Worm (Caenorhabditis elegans) whole organism, late embryonic: ENCODE data around the gene nduf-9.

Experiments used
- C08G9.2 ChIP-seq: sonication (generic microtip); optimal IDR thresholded peaks from 2 replicates; lab custom pipeline; 2016; ENCODE audit warnings: mild to moderate bottlenecking, missing genetic modification characterization, moderate library complexity, missing compliant biosample characterization
- C38D4.7 ChIP-seq: fragments of 200-800 bp; sonication (Bioruptor generic); optimal IDR thresholded peaks from 2 replicates; lab custom pipeline; 2018; ENCODE audit warnings: mild to moderate bottlenecking, missing genetic modification characterization, moderate library complexity, missing compliant biosample characterization
- F13H6.1 ChIP-seq: sonication (generic microtip); optimal IDR thresholded peaks from 2 replicates; lab custom pipeline; 2016; ENCODE audit warnings: missing genetic modification characterization, missing compliant biosample characterization
- T23F11.4 ChIP-seq: fragments of 200-800 bp; sonication (Bioruptor generic); optimal IDR thresholded peaks from 2 replicates; lab custom pipeline; 2018; ENCODE audit warnings: mild to moderate bottlenecking, missing genetic modification characterization, missing compliant biosample characterization
- ahr-1 ChIP-seq: sonication (generic microtip); optimal IDR thresholded peaks from 2 replicates; lab custom pipeline; 2016; ENCODE audit warnings: missing genetic modification characterization, missing compliant biosample characterization
- ama-1 ChIP-seq: fragments of 150-350 bp; optimal IDR thresholded peaks from 2 replicates; lab custom pipeline; 2014
- ceh-2 ChIP-seq: sonication (generic microtip); optimal IDR thresholded peaks from 2 replicates; lab custom pipeline; 2016; ENCODE audit warnings: missing genotype, missing genetic modification characterization, missing compliant biosample characterization
- ceh-22 ChIP-seq: sonication (generic microtip); optimal IDR thresholded peaks from 2 replicates; lab custom pipeline; 2017; ENCODE audit warnings: missing biosample characterization, missing genetic modification characterization
- ceh-24 ChIP-seq: sonication (generic microtip); optimal IDR thresholded peaks from 2 replicates; lab custom pipeline; 2016; ENCODE audit warnings: mild to moderate bottlenecking, missing genetic modification characterization, missing compliant biosample characterization
- ceh-34 ChIP-seq: sonication (generic microtip); optimal IDR thresholded peaks from 2 replicates; lab custom pipeline; 2016; ENCODE audit warnings: mild to moderate bottlenecking, missing genetic modification characterization, missing compliant biosample characterization
- ceh-48 ChIP-seq: sonication (generic microtip); optimal IDR thresholded peaks from 2 replicates; lab custom pipeline; 2016; ENCODE audit warnings: missing genetic modification characterization, inconsistent platforms, missing compliant biosample characterization
- ceh-9 ChIP-seq: sonication (generic microtip); optimal IDR thresholded peaks from 2 replicates; lab custom pipeline; 2016; ENCODE audit warnings: mild to moderate bottlenecking, missing genetic modification characterization, inconsistent platforms, missing compliant biosample characterization
- dve-1 ChIP-seq: sonication (generic microtip); optimal IDR thresholded peaks from 2 replicates; lab custom pipeline; 2017; ENCODE audit warnings: antibody characterized with exemption, mild to moderate bottlenecking, missing genetic modification characterization, missing compliant biosample characterization
- elt-2 ChIP-seq: sonication (generic microtip); optimal IDR thresholded peaks from 2 replicates; lab custom pipeline; 2016; ENCODE audit warnings: missing genetic modification reagents, missing genetic modification characterization, missing compliant biosample characterization
- elt-4 ChIP-seq: sonication (generic microtip); optimal IDR thresholded peaks from 2 replicates; lab custom pipeline; 2016; ENCODE audit warnings: missing genetic modification characterization, missing compliant biosample characterization
- ets-4 ChIP-seq: sonication (generic microtip); optimal IDR thresholded peaks from 2 replicates; lab custom pipeline; 2016; ENCODE audit warnings: missing genetic modification characterization, missing compliant biosample characterization
- eyg-1 ChIP-seq: sonication (generic microtip); optimal IDR thresholded peaks from 2 replicates; lab custom pipeline; 2016; ENCODE audit warnings: missing genotype, missing genetic modification characterization, missing compliant biosample characterization
- fax-1 ChIP-seq: sonication (generic microtip); optimal IDR thresholded peaks from 2 replicates; lab custom pipeline; 2016; ENCODE audit warnings: missing genotype, missing genetic modification characterization, missing compliant biosample characterization
- fkh-10 ChIP-seq: fragments of 150-350 bp; optimal IDR thresholded peaks from 2 replicates; lab custom pipeline; 2014; ENCODE audit warnings: missing biosample characterization, missing genetic modification reagents, missing genetic modification characterization
- fkh-6 ChIP-seq: sonication (generic microtip); optimal IDR thresholded peaks from 2 replicates; lab custom pipeline; 2016; ENCODE audit warnings: missing genetic modification characterization, missing compliant biosample characterization
- hlh-13 ChIP-seq: fragments of 200-800 bp; sonication (Bioruptor generic); optimal IDR thresholded peaks from 2 replicates; lab custom pipeline; 2018; ENCODE audit warnings: mild to moderate bottlenecking, missing genetic modification characterization, missing compliant biosample characterization
- hlh-15 ChIP-seq: sonication (generic microtip); optimal IDR thresholded peaks from 2 replicates; lab custom pipeline; 2016; ENCODE audit warnings: missing genetic modification characterization, missing compliant biosample characterization
- hlh-30 ChIP-seq: sonication (generic microtip); optimal IDR thresholded peaks from 2 replicates; lab custom pipeline; 2017; ENCODE audit warnings: antibody characterized with exemption, missing genetic modification characterization, missing compliant biosample characterization; ENCODE audit not compliant: insufficient read depth
- hlh-8 ChIP-seq: sonication (generic microtip); optimal IDR thresholded peaks from 2 replicates; lab custom pipeline; 2016; ENCODE audit warnings: missing genotype, missing genetic modification characterization, missing compliant biosample characterization
- lin-11 ChIP-seq: fragments of 200-800 bp; sonication (Bioruptor generic); optimal IDR thresholded peaks from 2 replicates; lab custom pipeline; 2018; ENCODE audit warnings: mild to moderate bottlenecking, missing genetic modification characterization, missing compliant biosample characterization
- madf-2 ChIP-seq: sonication (generic microtip); optimal IDR thresholded peaks from 2 replicates; lab custom pipeline; 2017; ENCODE audit warnings: missing genetic modification characterization, missing compliant biosample characterization
- nfya-1 ChIP-seq: sonication (generic microtip); optimal IDR thresholded peaks from 2 replicates; lab custom pipeline; 2017; ENCODE audit warnings: missing genetic modification characterization, mild to moderate bottlenecking, missing compliant biosample characterization, antibody characterized with exemption, moderate library complexity
- npax-4 ChIP-seq: sonication (generic microtip); optimal IDR thresholded peaks from 2 replicates; lab custom pipeline; 2016; ENCODE audit warnings: missing genetic modification characterization, missing compliant biosample characterization
- pag-3 ChIP-seq: sonication (generic microtip); optimal IDR thresholded peaks from 2 replicates; lab custom pipeline; 2016; ENCODE audit warnings: missing compliant biosample characterization, missing genetic modification characterization, borderline replicate concordance
- pat-9 ChIP-seq: fragments of 200-800 bp; sonication (Bioruptor generic); optimal IDR thresholded peaks from 2 replicates; lab custom pipeline; 2018; ENCODE audit warnings: mild to moderate bottlenecking, missing genetic modification characterization, moderate library complexity, missing compliant biosample characterization
- pha-2 ChIP-seq: sonication (generic microtip); optimal IDR thresholded peaks from 2 replicates; lab custom pipeline; 2017; ENCODE audit warnings: mild to moderate bottlenecking, missing genetic modification characterization, missing compliant biosample characterization
- pros-1 ChIP-seq: fragments of 150-350 bp; optimal IDR thresholded peaks from 2 replicates; lab custom pipeline; 2014; ENCODE audit warnings: missing biosample characterization, missing genetic modification reagents, missing genetic modification characterization
- ref-2 ChIP-seq: sonication (generic microtip); optimal IDR thresholded peaks from 2 replicates; lab custom pipeline; 2016; ENCODE audit warnings: missing genetic modification characterization, missing compliant biosample characterization
- rnt-1 ChIP-seq: sonication (generic microtip); optimal IDR thresholded peaks from 2 replicates; lab custom pipeline; 2016; ENCODE audit warnings: missing genetic modification characterization, missing compliant biosample characterization
- sdc-2 ChIP-seq: sonication (generic microtip); optimal IDR thresholded peaks from 2 replicates; lab custom pipeline; 2016; ENCODE audit warnings: missing genotype, missing genetic modification characterization, missing compliant biosample characterization
- syd-9 ChIP-seq: sonication (generic microtip); optimal IDR thresholded peaks from 2 replicates; lab custom pipeline; 2016; ENCODE audit warnings: mild to moderate bottlenecking, missing genetic modification characterization, moderate library complexity, missing compliant biosample characterization
- unc-42 ChIP-seq: sonication (generic microtip); optimal IDR thresholded peaks from 2 replicates; lab custom pipeline; 2016; ENCODE audit warnings: missing genotype, missing genetic modification characterization, missing compliant biosample characterization
- unc-55 ChIP-seq: sonication (generic microtip); optimal IDR thresholded peaks from 2 replicates; lab custom pipeline; 2017; ENCODE audit warnings: missing biosample characterization, missing genetic modification reagents, missing genetic modification characterization
- unc-86 ChIP-seq: sonication (generic microtip); optimal IDR thresholded peaks from 2 replicates; lab custom pipeline; 2016; ENCODE audit warnings: missing genetic modification characterization, missing compliant biosample characterization
- zip-5 ChIP-seq: sonication (generic microtip); optimal IDR thresholded peaks from 2 replicates; lab custom pipeline; 2016; ENCODE audit warnings: missing genetic modification characterization, missing compliant biosample characterization
- ztf-16 ChIP-seq: sonication (generic microtip); optimal IDR thresholded peaks from 2 replicates; lab custom pipeline; 2017; ENCODE audit warnings: missing genetic modification characterization, missing compliant biosample characterization

Gene nduf-9

ce11 chrIII:3219050-3219449, 29.3 kb downstream of the nduf-9 start, which contains the start of gene frm-8:
frm-8 (minus strand) TSS chrIII:3219150.
- TF ChIP-seq ceh-22 (tag; lab: Kevin White, UChicago) (no peak), unc-42 (no peak), elt-4 (tag; lab: Kevin White, UChicago) (no peak), T23F11.4 (GFP tag; lab: Kevin White, UChicago) (no peak)

DNA sequence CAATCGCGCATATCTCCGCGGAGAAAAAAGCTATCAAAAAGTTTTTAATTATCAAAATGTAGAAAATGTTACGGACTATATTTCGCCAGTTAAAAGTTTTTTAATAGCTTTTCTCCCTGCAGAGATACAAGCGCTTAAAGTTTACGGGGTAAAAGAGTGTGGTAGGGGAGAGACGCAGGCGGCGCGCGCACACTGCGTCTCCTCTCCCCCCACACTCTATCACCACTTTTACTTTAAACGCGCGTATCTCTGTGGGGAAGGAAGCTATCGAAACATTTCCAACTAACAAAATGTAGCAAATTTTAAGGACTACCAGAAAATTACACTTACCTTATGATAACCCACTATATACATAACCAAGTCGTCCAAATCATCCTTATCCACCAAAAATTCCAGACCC, 44.8 kb downstream of the nduf-9 start:
- TF ChIP-seq fkh-10 (GFP tag; lab: Kevin White, UChicago) (no peak), ama-1 (no peak), nfya-1 (tag; lab: Kevin White, UChicago) (no peak), C38D4.7 (GFP tag; lab: Kevin White, UChicago) (no peak), syd-9 (no peak), C08G9.2 (tag; lab: Kevin White, UChicago) (no peak), T23F11.4 (GFP tag; lab: Kevin White, UChicago) (no peak), ceh-22 (tag; lab: Kevin White, UChicago) (no peak), ceh-48 (no peak), pha-2 (tag; lab: Kevin White, UChicago) (no peak), elt-2 (tag; lab: Kevin White, UChicago) (no peak), ahr-1 (tag; lab: Kevin White, UChicago) (no peak), pat-9 (tag; lab: Kevin White, UChicago) (no peak), unc-55 (GFP tag; lab: Kevin White, UChicago) (no peak), ceh-34 (no peak)

ce11 chrIII:3200563-3200962, 47.8 kb downstream of the nduf-9 start:
- no peak for TF ChIP-seq unc-42
- TF ChIP-seq lin-11 = no peak
- TF ChIP-seq unc-86 (tag; lab: Kevin White, UChicago) = no peak
- peak; percentile 75 for TF ChIP-seq unc-55 (GFP tag; lab: Kevin White, UChicago)
- peak; percentile 78 for TF ChIP-seq rnt-1 (tag; lab: Kevin White, UChicago)
- TF ChIP-seq npax-4 = no peak
- peak; percentile 4 for TF ChIP-seq ceh-48

DNA sequence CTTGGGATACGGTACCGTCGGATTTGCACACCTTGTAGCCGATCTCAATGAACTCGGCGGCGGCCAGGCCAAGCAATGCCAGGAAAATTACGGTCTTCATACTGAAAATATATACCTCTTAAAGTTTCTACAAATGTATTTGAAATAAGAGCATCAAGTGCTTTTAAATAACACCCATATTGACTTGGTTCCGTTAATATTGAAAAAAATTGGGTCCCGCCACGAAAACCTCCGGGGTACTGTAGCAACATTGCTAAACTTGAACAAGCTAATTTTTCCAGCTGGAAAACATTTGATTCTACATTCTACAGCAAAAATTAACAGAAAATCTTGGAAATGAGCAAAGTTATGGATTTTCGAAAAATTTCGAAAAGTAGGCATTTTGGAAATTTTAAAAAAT, 49.0 kb downstream of the nduf-9 start, which contains the start of gene heh-1:
Gene heh-1 (minus strand): TSS at position 101 of the 400 bp plus-strand sequence.
- TF ChIP-seq lin-11 (no peak), ahr-1 (tag; lab: Kevin White, UChicago) (no peak), F13H6.1 (tag; lab: Kevin White, UChicago) (no peak), ztf-16 (tag; lab: Kevin White, UChicago) (no peak), pha-2 (tag; lab: Kevin White, UChicago) (no peak), sdc-2 (no peak), pag-3 (tag; lab: Kevin White, UChicago) (no peak), hlh-30 (tag; lab: Kevin White, UChicago) (no peak), ceh-24 (no peak), ceh-22 (tag; lab: Kevin White, UChicago) (no peak), npax-4 (no peak), rnt-1 (tag; lab: Kevin White, UChicago) (no peak), elt-2 (tag; lab: Kevin White, UChicago) (no peak), hlh-15 (tag; lab: Kevin White, UChicago) (no peak), unc-42 (no peak), fkh-6 (tag; lab: Kevin White, UChicago) (no peak), madf-2 (no peak)

DNA sequence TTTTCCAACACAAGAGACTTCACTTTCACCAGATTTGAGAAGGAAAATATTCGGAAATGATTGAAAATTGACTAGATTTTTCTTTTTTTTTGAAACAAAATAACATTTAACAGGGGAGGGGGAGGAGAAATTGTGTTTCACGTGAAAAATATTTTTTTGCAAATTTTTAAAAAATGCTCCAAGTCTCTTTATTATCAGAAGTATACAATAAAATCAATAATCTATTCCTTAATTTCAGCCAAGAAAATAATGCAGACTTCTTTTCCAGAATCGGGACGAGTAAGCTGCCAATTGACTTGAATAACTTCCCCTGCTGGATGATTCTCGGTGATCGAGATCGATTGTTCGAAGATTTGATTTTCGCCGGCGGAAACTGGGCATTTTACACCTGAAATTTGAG, 50.1 kb downstream of the nduf-9 start, which contains the start of gene R148.7:
Gene R148.7 (minus strand): TSS at position 101 of the 400 bp plus-strand sequence.
- TF ChIP-seq pag-3 (tag; lab: Kevin White, UChicago) (no peak), eyg-1 (tag; lab: Kevin White, UChicago) (no peak), pha-2 (tag; lab: Kevin White, UChicago) (no peak), ref-2 (tag; lab: Kevin White, UChicago) (no peak), ceh-2 (tag; lab: Kevin White, UChicago) (no peak), hlh-8 (tag; lab: Kevin White, UChicago) (no peak), pros-1 (tag; lab: Kevin White, UChicago) (no peak), ceh-24 (no peak), madf-2 (no peak), ceh-9 (tag; lab: Kevin White, UChicago) (no peak), ama-1 (no peak), fax-1 (tag; lab: Kevin White, UChicago) (no peak), zip-5 (no peak), dve-1 (tag; lab: Kevin White, UChicago) (no peak), ets-4 (tag; lab: Kevin White, UChicago) (no peak), hlh-13 (GFP tag; lab: Kevin White, UChicago) (no peak), C08G9.2 (tag; lab: Kevin White, UChicago) (no peak), sdc-2 (no peak)
